Worm (Caenorhabditis elegans) whole organism, L4/young adult: ENCODE measurements around the gene parp-2.

Experiments used
- W03F9.2 ChIP-seq: fragments of 150-350 bp; optimal IDR thresholded peaks from 2 replicates; lab custom pipeline; 2014; ENCODE audit warnings: missing biosample characterization, missing genetic modification characterization
- dao-5 ChIP-seq: sonication (generic microtip); optimal IDR thresholded peaks from 2 replicates; lab custom pipeline; 2016; ENCODE audit warnings: missing genotype, missing genetic modification characterization, moderate library complexity, missing compliant biosample characterization
- him-1 ChIP-seq: sonication (generic microtip); optimal IDR thresholded peaks from 2 replicates; lab custom pipeline; 2016; ENCODE audit warnings: missing genotype, missing genetic modification reagents, missing genetic modification characterization, missing compliant biosample characterization

Gene parp-2

ce11 chrII:9619995-9620535 is 27.2 kb downstream of the parp-2 start:
- TF ChIP-seq him-1 (tag; lab: Kevin White, UChicago) (no peak), dao-5 (tag; lab: Kevin White, UChicago) (no peak), W03F9.2 (no peak)

- no peak for TF ChIP-seq him-1 (tag; lab: Kevin White, UChicago)
- no peak for TF ChIP-seq W03F9.2
- TF ChIP-seq dao-5 (tag; lab: Kevin White, UChicago): no peak
These were observed 27.8 kb downstream of the parp-2 start for ce11 chrII:9620616-9621015.

- TF ChIP-seq dao-5 (tag; lab: Kevin White, UChicago) (no peak), W03F9.2 (no peak), him-1 (tag; lab: Kevin White, UChicago) (no peak)
These were observed 28.3 kb downstream of the parp-2 start for ce11 chrII:9621121-9621520.

- TF ChIP-seq W03F9.2: peak; percentile 14
- TF ChIP-seq dao-5 (tag; lab: Kevin White, UChicago): no peak
These were observed 29.1 kb downstream of the parp-2 start for ce11 chrII:9621913-9622348.

ce11 chrII:9624110-9624695 is 31.4 kb downstream of the parp-2 start, which contains the start of the genes dnj-20 and ZK1307.8:
TSS of gene dnj-20 (minus strand) at chrII:9624176.
TSS of gene ZK1307.8 (plus strand) at chrII:9624613.
- no peak for TF ChIP-seq him-1 (tag; lab: Kevin White, UChicago)
- TF ChIP-seq W03F9.2: peak; percentile 35
- TF ChIP-seq dao-5 (tag; lab: Kevin White, UChicago): no peak

- no peak for TF ChIP-seq dao-5 (tag; lab: Kevin White, UChicago)
- no peak for TF ChIP-seq W03F9.2
- no peak for TF ChIP-seq him-1 (tag; lab: Kevin White, UChicago)
These were observed 33.1 kb downstream of the parp-2 start for ce11 chrII:9625930-9626329.

- TF ChIP-seq him-1 (tag; lab: Kevin White, UChicago): no peak
- TF ChIP-seq dao-5 (tag; lab: Kevin White, UChicago): no peak
- no peak for TF ChIP-seq W03F9.2
These were observed 43.5 kb downstream of the parp-2 start, which contains the start of gene ZK1307.7 for ce11 chrII:9636300-9636699. TSS of gene ZK1307.7 (plus strand) at chrII:9636600.

- TF ChIP-seq him-1 (tag; lab: Kevin White, UChicago): no peak
- no peak for TF ChIP-seq W03F9.2
- TF ChIP-seq dao-5 (tag; lab: Kevin White, UChicago): no peak
These were observed 51.6 kb downstream of the parp-2 start, which contains the start of gene fzr-1 for ce11 chrII:9644438-9644837. TSS of gene fzr-1 (minus strand) at chrII:9644466.
